Worm (Caenorhabditis elegans) whole organism, late embryonic: ENCODE results near the gene T28D6.3.

Source experiments
- C08G9.2 ChIP-seq: sonication (generic microtip); optimal IDR thresholded peaks from 2 replicates; lab custom pipeline; 2016; ENCODE audit warnings: mild to moderate bottlenecking, missing genetic modification characterization, moderate library complexity, missing compliant biosample characterization
- C38D4.7 ChIP-seq: fragments of 200-800 bp; sonication (Bioruptor generic); optimal IDR thresholded peaks from 2 replicates; lab custom pipeline; 2018; ENCODE audit warnings: mild to moderate bottlenecking, missing genetic modification characterization, moderate library complexity, missing compliant biosample characterization
- K02D7.2 ChIP-seq: sonication (generic microtip); optimal IDR thresholded peaks from 2 replicates; lab custom pipeline; 2017; ENCODE audit warnings: mild to moderate bottlenecking, missing genetic modification characterization, missing compliant biosample characterization
- K09A11.1 ChIP-seq: sonication (generic microtip); optimal IDR thresholded peaks from 2 replicates; lab custom pipeline; 2017; ENCODE audit warnings: antibody characterized with exemption, mild to moderate bottlenecking, missing genetic modification characterization, missing compliant biosample characterization; ENCODE audit not compliant: insufficient read depth
- T23F11.4 ChIP-seq: fragments of 200-800 bp; sonication (Bioruptor generic); optimal IDR thresholded peaks from 2 replicates; lab custom pipeline; 2018; ENCODE audit warnings: mild to moderate bottlenecking, missing genetic modification characterization, missing compliant biosample characterization
- Y22D7AL.16 ChIP-seq: sonication (generic microtip); optimal IDR thresholded peaks from 2 replicates; lab custom pipeline; 2016; ENCODE audit warnings: missing genetic modification characterization, missing compliant biosample characterization
- ahr-1 ChIP-seq: sonication (generic microtip); optimal IDR thresholded peaks from 2 replicates; lab custom pipeline; 2016; ENCODE audit warnings: missing genetic modification characterization, missing compliant biosample characterization
- ama-1 ChIP-seq: fragments of 150-350 bp; optimal IDR thresholded peaks from 2 replicates; lab custom pipeline; 2014
- ceh-14 ChIP-seq: sonication (generic microtip); optimal IDR thresholded peaks from 2 replicates; lab custom pipeline; 2016; ENCODE audit warnings: missing genotype, missing genetic modification characterization, missing compliant biosample characterization
- ceh-19 ChIP-seq: fragments of 200-800 bp; sonication (Bioruptor generic); optimal IDR thresholded peaks from 2 replicates; lab custom pipeline; 2018; ENCODE audit warnings: mild to moderate bottlenecking, missing genetic modification characterization, missing compliant biosample characterization
- ceh-2 ChIP-seq: sonication (generic microtip); optimal IDR thresholded peaks from 2 replicates; lab custom pipeline; 2016; ENCODE audit warnings: missing genotype, missing genetic modification characterization, missing compliant biosample characterization
- ceh-22 ChIP-seq: sonication (generic microtip); optimal IDR thresholded peaks from 2 replicates; lab custom pipeline; 2017; ENCODE audit warnings: missing biosample characterization, missing genetic modification characterization
- ceh-24 ChIP-seq: sonication (generic microtip); optimal IDR thresholded peaks from 2 replicates; lab custom pipeline; 2016; ENCODE audit warnings: mild to moderate bottlenecking, missing genetic modification characterization, missing compliant biosample characterization
- ceh-30 ChIP-seq: fragments of 150-350 bp; optimal IDR thresholded peaks from 2 replicates; lab custom pipeline; 2014; ENCODE audit warnings: missing biosample characterization, missing genetic modification characterization
- ceh-31 ChIP-seq: sonication (generic microtip); optimal IDR thresholded peaks from 2 replicates; lab custom pipeline; 2016; ENCODE audit warnings: missing genetic modification characterization, missing compliant biosample characterization
- ceh-48 ChIP-seq: sonication (generic microtip); optimal IDR thresholded peaks from 2 replicates; lab custom pipeline; 2016; ENCODE audit warnings: missing genetic modification characterization, inconsistent platforms, missing compliant biosample characterization
- ceh-6 ChIP-seq: fragments of 200-800 bp; sonication (Bioruptor generic); optimal IDR thresholded peaks from 2 replicates; lab custom pipeline; 2018; ENCODE audit warnings: mild to moderate bottlenecking, missing genetic modification characterization, missing compliant biosample characterization
- che-1 ChIP-seq: sonication (generic microtip); optimal IDR thresholded peaks from 2 replicates; lab custom pipeline; 2016; ENCODE audit warnings: mild to moderate bottlenecking, missing genetic modification characterization, missing compliant biosample characterization
- dve-1 ChIP-seq: sonication (generic microtip); optimal IDR thresholded peaks from 2 replicates; lab custom pipeline; 2017; ENCODE audit warnings: antibody characterized with exemption, mild to moderate bottlenecking, missing genetic modification characterization, missing compliant biosample characterization
- elt-2 ChIP-seq: sonication (generic microtip); optimal IDR thresholded peaks from 2 replicates; lab custom pipeline; 2016; ENCODE audit warnings: missing genetic modification reagents, missing genetic modification characterization, missing compliant biosample characterization
- ets-4 ChIP-seq: sonication (generic microtip); optimal IDR thresholded peaks from 2 replicates; lab custom pipeline; 2016; ENCODE audit warnings: missing genetic modification characterization, missing compliant biosample characterization
- eyg-1 ChIP-seq: sonication (generic microtip); optimal IDR thresholded peaks from 2 replicates; lab custom pipeline; 2016; ENCODE audit warnings: missing genotype, missing genetic modification characterization, missing compliant biosample characterization
- hlh-13 ChIP-seq: fragments of 200-800 bp; sonication (Bioruptor generic); optimal IDR thresholded peaks from 2 replicates; lab custom pipeline; 2018; ENCODE audit warnings: mild to moderate bottlenecking, missing genetic modification characterization, missing compliant biosample characterization
- hlh-15 ChIP-seq: sonication (generic microtip); optimal IDR thresholded peaks from 2 replicates; lab custom pipeline; 2016; ENCODE audit warnings: missing genetic modification characterization, missing compliant biosample characterization
- lim-6 ChIP-seq: sonication (generic microtip); optimal IDR thresholded peaks from 2 replicates; lab custom pipeline; 2016; ENCODE audit warnings: missing genetic modification characterization, missing compliant biosample characterization
- mec-3 ChIP-seq: sonication (generic microtip); optimal IDR thresholded peaks from 2 replicates; lab custom pipeline; 2016; ENCODE audit warnings: borderline replicate concordance, missing genetic modification characterization, missing compliant biosample characterization
- nhr-11 ChIP-seq: fragments of 150-350 bp; optimal IDR thresholded peaks from 2 replicates; lab custom pipeline; 2014; ENCODE audit warnings: missing biosample characterization, missing genetic modification characterization
- npax-4 ChIP-seq: sonication (generic microtip); optimal IDR thresholded peaks from 2 replicates; lab custom pipeline; 2016; ENCODE audit warnings: missing genetic modification characterization, missing compliant biosample characterization
- odd-2 ChIP-seq: sonication (generic microtip); optimal IDR thresholded peaks from 2 replicates; lab custom pipeline; 2017; ENCODE audit warnings: antibody characterized with exemption, mild to moderate bottlenecking, missing genetic modification characterization, missing compliant biosample characterization
- pat-9 ChIP-seq: fragments of 200-800 bp; sonication (Bioruptor generic); optimal IDR thresholded peaks from 2 replicates; lab custom pipeline; 2018; ENCODE audit warnings: mild to moderate bottlenecking, missing genetic modification characterization, moderate library complexity, missing compliant biosample characterization
- pax-1 ChIP-seq: fragments of 150-350 bp; optimal IDR thresholded peaks from 2 replicates; lab custom pipeline; 2014; ENCODE audit warnings: missing biosample characterization, missing genetic modification characterization
- pha-4 ChIP-seq: fragments of 150-350 bp; optimal IDR thresholded peaks from 2 replicates; lab custom pipeline; 2018; ENCODE audit warnings: missing biosample characterization, missing genetic modification reagents, missing genetic modification characterization
- rnt-1 ChIP-seq: sonication (generic microtip); optimal IDR thresholded peaks from 2 replicates; lab custom pipeline; 2016; ENCODE audit warnings: missing genetic modification characterization, missing compliant biosample characterization
- sdc-2 ChIP-seq: sonication (generic microtip); optimal IDR thresholded peaks from 2 replicates; lab custom pipeline; 2016; ENCODE audit warnings: missing genotype, missing genetic modification characterization, missing compliant biosample characterization
- sox-2 ChIP-seq: fragments of 200-800 bp; sonication (Bioruptor generic); IDR thresholded peaks from 2 replicates; pipeline ENCODE4 v1.3.6; 2022; ENCODE audit warnings: missing genetic modification reagents, missing genetic modification characterization, missing compliant biosample characterization
- tbx-2 ChIP-seq: sonication (generic microtip); optimal IDR thresholded peaks from 2 replicates; lab custom pipeline; 2016; ENCODE audit warnings: missing genetic modification characterization, missing compliant biosample characterization
- unc-3 ChIP-seq, 2 experiments: fragments of 200-800 bp in 1 of 2; sonication (Bioruptor generic) in 1 of 2; sonication (generic microtip) in 1 of 2; conservative IDR thresholded peaks in 1 of 2; optimal IDR thresholded peaks in 1 of 2; 2 replicates each; pipeline versions ENCODE4 v1.3.6 to Lab custom; 2016 to 2022; ENCODE audit warnings: missing compliant biosample characterization in 2 of 2, missing genetic modification characterization in 2 of 2, missing genetic modification reagents in 1 of 2
- unc-42 ChIP-seq: sonication (generic microtip); optimal IDR thresholded peaks from 2 replicates; lab custom pipeline; 2016; ENCODE audit warnings: missing genotype, missing genetic modification characterization, missing compliant biosample characterization
- unc-55 ChIP-seq: sonication (generic microtip); optimal IDR thresholded peaks from 2 replicates; lab custom pipeline; 2017; ENCODE audit warnings: missing biosample characterization, missing genetic modification reagents, missing genetic modification characterization
- ztf-16 ChIP-seq: sonication (generic microtip); optimal IDR thresholded peaks from 2 replicates; lab custom pipeline; 2017; ENCODE audit warnings: missing genetic modification characterization, missing compliant biosample characterization

T28D6.3 gene

DNA sequence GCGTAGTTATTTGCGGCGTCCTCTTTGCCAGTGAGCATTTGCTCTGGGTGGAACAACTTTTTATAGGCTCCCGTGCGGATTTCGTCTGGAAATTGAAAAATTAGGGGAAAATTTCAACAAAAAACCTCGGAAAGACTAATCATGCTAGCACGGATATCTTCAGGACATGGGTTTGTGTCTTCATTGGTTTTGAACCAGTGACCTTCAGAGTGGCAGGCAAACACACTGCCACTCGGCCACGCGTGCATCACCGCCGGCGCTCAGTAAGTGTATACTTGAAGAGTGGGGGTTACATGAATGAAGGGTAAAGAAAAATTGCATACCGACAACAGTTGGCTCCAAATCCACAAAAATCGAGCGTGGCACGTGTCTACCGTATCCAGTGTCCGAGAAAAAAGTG lies 4.7 kb downstream of the T28D6.3 start (continued):
- TF ChIP-seq npax-4 (tag; lab: Kevin White, UChicago) (peak; percentile 72), ztf-16 (tag; lab: Kevin White, UChicago) (peak; percentile 82), K02D7.2 (tag; lab: Kevin White, UChicago) (peak; percentile 78), odd-2 (peak; percentile 41), ceh-19 (peak; percentile 88), mec-3 (tag; lab: Kevin White, UChicago) (peak; percentile 16), K09A11.1 (tag; lab: Kevin White, UChicago) (peak; percentile 65), rnt-1 (tag; lab: Kevin White, UChicago) (peak; percentile 69), C38D4.7 (GFP tag; lab: Kevin White, UChicago) (peak; percentile 88), unc-55 (GFP tag; lab: Kevin White, UChicago) (no peak), ceh-14 (peak; percentile 80), ceh-6 (peak; percentile 93), lim-6 (tag; lab: Kevin White, UChicago) (peak; percentile 56), elt-2 (peak; percentile 90), ceh-22 (tag; lab: Kevin White, UChicago) (peak; percentile 24), C08G9.2 (tag; lab: Kevin White, UChicago) (peak; percentile 78), tbx-2 (peak; percentile 84), ama-1 (lab: Kevin White, UChicago) (no peak), hlh-13 (GFP tag; lab: Kevin White, UChicago) (peak; percentile 84), ceh-30 (no peak)

DNA sequence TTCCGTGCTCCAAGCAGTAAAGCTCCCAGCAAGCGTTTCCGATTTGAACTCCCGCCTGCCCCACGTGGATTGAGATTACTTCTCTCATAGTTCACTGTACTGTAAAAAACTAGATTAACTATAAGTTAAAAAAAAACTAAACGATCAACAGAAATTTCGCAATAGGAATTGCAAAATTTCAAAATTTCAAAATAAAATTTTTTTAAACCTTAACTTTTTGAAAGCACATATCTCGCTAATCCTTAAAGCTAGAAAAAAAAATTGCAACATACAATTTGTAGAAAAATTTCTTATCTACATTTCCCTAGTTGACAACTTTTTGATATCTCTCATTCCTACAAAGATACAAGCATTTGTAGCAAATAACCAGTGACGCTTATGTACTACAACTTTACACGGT lies 5.1 kb downstream of the T28D6.3 start, which contains the start of gene tba-7:
Gene tba-7, minus strand, starts transcription at position 101 of the 400 bp plus-strand sequence.
- no peak for TF ChIP-seq ceh-24 (tag; lab: Kevin White, UChicago)
- no peak for TF ChIP-seq hlh-15
- TF ChIP-seq nhr-11 (tag; lab: Kevin White, UChicago): no peak
- no peak for TF ChIP-seq unc-42 (tag; lab: Kevin White, UChicago)
- TF ChIP-seq ceh-48 (tag; lab: Kevin White, UChicago): no peak
- no peak for TF ChIP-seq pax-1
- TF ChIP-seq T23F11.4: no peak
- TF ChIP-seq Y22D7AL.16 (tag; lab: Kevin White, UChicago): no peak
- no peak for TF ChIP-seq ceh-2 (tag; lab: Kevin White, UChicago)
- no peak for TF ChIP-seq ceh-31 (tag; lab: Kevin White, UChicago)
- no peak for TF ChIP-seq ceh-22 (tag; lab: Kevin White, UChicago)
- no peak for TF ChIP-seq ceh-6
- no peak for TF ChIP-seq ama-1 (lab: Kevin White, UChicago)
- TF ChIP-seq rnt-1 (tag; lab: Kevin White, UChicago): no peak
- TF ChIP-seq lim-6 (tag; lab: Kevin White, UChicago): no peak
- TF ChIP-seq ahr-1: no peak
- no peak for TF ChIP-seq dve-1 (tag; lab: Kevin White, UChicago)
- no peak for TF ChIP-seq unc-3 (GFP tag; conservative IDR thresholded peaks at IDR 0.05; lab: Robert Waterston, UW)
- no peak for TF ChIP-seq unc-3 (tag; optimal IDR thresholded peaks at IDR 0.05; lab: Kevin White, UChicago)
- TF ChIP-seq tbx-2: no peak

DNA sequence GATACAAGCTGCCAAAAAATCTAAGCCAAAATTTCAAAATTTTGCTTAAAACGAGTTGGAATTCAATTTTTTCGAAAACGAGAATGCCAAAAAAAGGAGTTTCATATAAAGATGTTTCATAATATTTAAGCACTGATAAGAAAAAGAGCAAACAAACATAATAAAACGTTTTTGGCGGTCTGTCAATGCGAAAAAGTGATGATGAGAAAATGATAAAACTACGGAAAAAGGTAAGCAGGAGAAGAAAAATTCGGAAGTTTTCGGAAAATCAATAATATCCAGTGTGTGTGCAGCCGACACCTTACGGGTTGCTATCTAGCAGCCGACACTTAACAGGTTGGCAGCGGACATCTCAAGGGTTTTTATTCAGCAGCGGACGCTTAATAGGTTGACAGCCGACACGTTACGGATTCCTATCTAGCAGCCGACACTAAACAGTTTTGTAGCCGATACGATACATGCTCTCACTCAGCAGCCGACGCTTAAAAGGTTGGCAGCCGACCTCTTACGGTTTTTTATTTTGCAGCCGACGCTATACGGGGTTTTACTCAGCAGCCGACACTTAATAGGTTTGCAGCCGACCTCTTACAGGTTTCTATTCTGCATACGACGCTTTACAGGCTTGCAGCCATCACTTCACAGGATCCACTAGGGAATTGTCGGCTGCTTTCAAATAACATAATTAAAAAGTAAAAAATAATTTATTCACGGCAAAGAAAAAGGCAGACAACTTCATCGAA lies 5.8 kb downstream of the T28D6.3 start:
- TF ChIP-seq che-1 (tag; lab: Kevin White, UChicago): no peak
- no peak for TF ChIP-seq pha-4 (tag; lab: Kevin White, UChicago)
- TF ChIP-seq ceh-6: no peak
- no peak for TF ChIP-seq odd-2
- no peak for TF ChIP-seq unc-3 (GFP tag; conservative IDR thresholded peaks at IDR 0.05; lab: Robert Waterston, UW)
- TF ChIP-seq unc-3 (tag; optimal IDR thresholded peaks at IDR 0.05; lab: Kevin White, UChicago): no peak
- TF ChIP-seq unc-42 (tag; lab: Kevin White, UChicago): no peak
- no peak for TF ChIP-seq tbx-2
- TF ChIP-seq sox-2 (GFP tag; lab: Robert Waterston, UW): no peak
- no peak for TF ChIP-seq ahr-1
- TF ChIP-seq C38D4.7 (GFP tag; lab: Kevin White, UChicago): no peak
- no peak for TF ChIP-seq K09A11.1 (tag; lab: Kevin White, UChicago)
- TF ChIP-seq pat-9 (tag; lab: Kevin White, UChicago): no peak
- no peak for TF ChIP-seq ets-4 (tag; lab: Kevin White, UChicago)
- no peak for TF ChIP-seq eyg-1 (tag; lab: Kevin White, UChicago)
- TF ChIP-seq sdc-2: no peak
- TF ChIP-seq ceh-48 (tag; lab: Kevin White, UChicago): no peak
